Fruit fly (Drosophila melanogaster): Measurements from ENCODE around the gene Alg13.
A peak's percentile ranks its signal among the peaks of the same experiment; 100 is the strongest.

Gene Alg13

DNA sequence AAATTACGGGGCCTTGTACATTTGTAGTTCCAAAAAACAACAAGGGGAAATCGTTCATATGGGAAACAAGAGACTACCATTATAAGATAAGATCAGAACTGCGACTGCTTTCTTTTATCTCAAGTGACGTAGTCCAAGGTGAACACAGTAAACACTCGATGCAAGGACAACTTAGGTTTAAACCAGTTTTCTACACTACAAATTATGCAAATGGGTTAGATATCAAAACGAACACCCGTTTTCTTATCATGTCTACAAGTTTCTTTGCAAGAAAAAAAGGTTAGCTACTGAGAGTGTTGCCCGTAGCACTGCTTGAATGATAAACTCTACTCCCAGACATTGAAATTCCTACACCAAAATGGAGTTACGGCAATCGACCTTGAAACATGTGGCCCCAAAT lies 14.2 kb downstream of the Alg13 start (continued):
- TF ChIP-seq croc (GFP tag; conservative IDR thresholded peaks at IDR 0.05), result peak; percentile 51; the same call in 2 of the 3 replicates
- TF ChIP-seq CG10147 (GFP tag; optimal IDR thresholded peaks at IDR 0.05), result no peak
- TF ChIP-seq Six4 (GFP tag; optimal IDR thresholded peaks at IDR 0.05), result peak; percentile 48
- TF ChIP-seq sima (GFP tag; optimal IDR thresholded peaks at IDR 0.05), result no peak
- TF ChIP-seq E2f2 (GFP tag; IDR thresholded peaks at IDR 0.05), result peak; percentile 33; the same call in 1 of the 2 replicates
- TF ChIP-seq C15 (GFP tag; IDR thresholded peaks at IDR 0.05), result no peak
- TF ChIP-seq CG3281 (GFP tag; optimal IDR thresholded peaks at IDR 0.05), result peak; percentile 39
- TF ChIP-seq Stat92E (GFP tag; optimal IDR thresholded peaks at IDR 0.05), result no peak
- no peak for TF ChIP-seq cas (GFP tag; IDR thresholded peaks at IDR 0.05)
- peak; percentile 31 for TF ChIP-seq Nf-YB (GFP tag; optimal IDR thresholded peaks at IDR 0.05)
- peak; percentile 27 for TF ChIP-seq fd3F (GFP tag; optimal IDR thresholded peaks at IDR 0.05)
- TF ChIP-seq CG31441 (GFP tag; IDR thresholded peaks at IDR 0.05), result no peak; the same call in 1 of the 2 replicates
- TF ChIP-seq CG1832 (GFP tag; optimal IDR thresholded peaks at IDR 0.05), result no peak
- peak; percentile 70 for TF ChIP-seq her (GFP tag; optimal IDR thresholded peaks at IDR 0.05)
- TF ChIP-seq CG10543 (GFP tag; optimal IDR thresholded peaks at IDR 0.05), result peak; percentile 11
- TF ChIP-seq CG14965 (GFP tag; optimal IDR thresholded peaks at IDR 0.05; ENCODE audit: borderline replicate concordance), result no peak
- no peak for TF ChIP-seq bigmax (GFP tag; optimal IDR thresholded peaks at IDR 0.05)
- no peak for TF ChIP-seq CG30020 (tag; optimal IDR thresholded peaks at IDR 0.05)
- TF ChIP-seq CG8281 (tag; optimal IDR thresholded peaks at IDR 0.05), result peak; percentile 5
- peak; percentile 14 for TF ChIP-seq CG13624 (GFP tag; optimal IDR thresholded peaks at IDR 0.05)
- TF ChIP-seq hbn (GFP tag; IDR thresholded peaks at IDR 0.05; ENCODE audit: partially characterized antibody), result no peak
- TF ChIP-seq Fer3 (tag; optimal IDR thresholded peaks at IDR 0.05), result peak; percentile 69
- no peak for TF ChIP-seq exex (tag; optimal IDR thresholded peaks at IDR 0.05)
- TF ChIP-seq Bteb2 (GFP tag; optimal IDR thresholded peaks at IDR 0.05), result no peak
- TF ChIP-seq NFAT (GFP tag; IDR thresholded peaks at IDR 0.05), result peak; percentile 60; the same call in 1 of the 2 replicates
- peak; percentile 62 for TF ChIP-seq ATbp (GFP tag; optimal IDR thresholded peaks at IDR 0.05)
- TF ChIP-seq slou (GFP tag; optimal IDR thresholded peaks at IDR 0.05), result peak; percentile 24
- peak; percentile 69 to 76 for TF ChIP-seq Pdp1 (GFP tag; optimal IDR thresholded peaks at IDR 0.05)
- peak; percentile 59 for TF ChIP-seq onecut (GFP tag; IDR thresholded peaks at IDR 0.05)
- no peak for TF ChIP-seq CG8089 (GFP tag; optimal IDR thresholded peaks at IDR 0.05)
- TF ChIP-seq gem (tag; optimal IDR thresholded peaks at IDR 0.05), result peak; percentile 82
- no peak for TF ChIP-seq mld (GFP tag; IDR thresholded peaks at IDR 0.05; ENCODE audit: partially characterized antibody)
- no peak for TF ChIP-seq CG3065 (GFP tag; optimal IDR thresholded peaks at IDR 0.05)
- peak; percentile 49 for TF ChIP-seq CG2875 (GFP tag; optimal IDR thresholded peaks at IDR 0.05)
- TF ChIP-seq Lhr (GFP tag; optimal IDR thresholded peaks at IDR 0.05), result no peak
- no peak for TF ChIP-seq tio (GFP tag; optimal IDR thresholded peaks at IDR 0.05)
- no peak for TF ChIP-seq lov (optimal IDR thresholded peaks at IDR 0.05)
- TF ChIP-seq lov (GFP tag; IDR thresholded peaks at IDR 0.05), result peak; percentile 86
- TF ChIP-seq unc-4 (GFP tag; IDR thresholded peaks at IDR 0.05; ENCODE audit: partially characterized antibody), result no peak
- 0 out of 2 replicates have a peak, but pooled peaks have one; percentile 28 for TF ChIP-seq dimm (GFP tag; IDR thresholded peaks at IDR 0.05)
- TF ChIP-seq Scr (GFP tag; IDR thresholded peaks at IDR 0.05; ENCODE audit: partially characterized antibody), result no peak
- TF ChIP-seq CG15073 (GFP tag; optimal IDR thresholded peaks at IDR 0.05), result no peak
- TF ChIP-seq CG31388 (GFP tag; optimal IDR thresholded peaks at IDR 0.05), result no peak
- TF ChIP-seq CG33213 (GFP tag; optimal IDR thresholded peaks at IDR 0.05), result peak; percentile 25
- no peak for TF ChIP-seq HLH4C (GFP tag; IDR thresholded peaks at IDR 0.05; ENCODE audit: partially characterized antibody)
- no peak for TF ChIP-seq trh (GFP tag; optimal IDR thresholded peaks at IDR 0.05)
- TF ChIP-seq dpn (GFP tag; optimal IDR thresholded peaks at IDR 0.05), result peak; percentile 48 to 69
- peak; percentile 20 for TF ChIP-seq CG15514 (GFP tag; optimal IDR thresholded peaks at IDR 0.05)
- TF ChIP-seq Mad (GFP tag; optimal IDR thresholded peaks at IDR 0.05), result no peak
- TF ChIP-seq CG16863 (GFP tag; optimal IDR thresholded peaks at IDR 0.05), result peak; percentile 32
